Worm (Caenorhabditis elegans) whole organism, dauer: ENCODE results near the gene Y51H7BR.8.

ENCODE experiments used
- unc-62 ChIP-seq: sonication (generic microtip); optimal IDR thresholded peaks from 2 replicates; lab custom pipeline; 2017; ENCODE audit warnings: missing biosample characterization, missing genetic modification reagents, missing genetic modification characterization

Y51H7BR.8 gene

ce11 chrII:1568214-1568613, 49.2 kb downstream of the Y51H7BR.8 start, which contains the start of gene fbxb-49:
TSS of gene fbxb-49 (plus strand) at chrII:1568514.
- no peak for TF ChIP-seq unc-62 (GFP tag; lab: Kevin White, UChicago)
